Worm (Caenorhabditis elegans): ENCODE results near the gene F36H12.17.

DNA sequence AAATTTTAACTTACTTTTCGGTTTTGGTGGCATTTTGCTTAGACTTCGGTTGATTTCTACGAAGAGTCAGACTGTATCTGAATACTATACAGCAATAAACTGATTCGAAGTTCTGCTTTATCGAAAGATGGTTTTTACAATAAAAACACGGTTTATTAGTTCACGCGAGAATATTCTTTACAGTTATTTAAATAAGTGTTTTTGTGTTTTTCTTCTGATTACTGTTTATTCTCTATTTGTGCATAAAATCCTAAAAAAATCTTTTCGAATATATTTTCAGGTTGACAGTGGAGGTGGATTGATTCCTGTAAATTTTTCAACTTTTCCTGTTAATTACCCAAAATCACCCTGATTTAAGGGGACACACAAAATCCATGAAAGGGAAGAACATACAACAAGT, 28.4 kb upstream of the F36H12.17 start, which contains the start of gene ZK354.8:
- TF ChIP-seq ceh-28 (tag; optimal IDR thresholded peaks at IDR 0.05) (no peak), nhr-41 (GFP tag; IDR thresholded peaks at IDR 0.05) (no peak), Y75B8A.6 (GFP tag; IDR thresholded peaks at IDR 0.05) (no peak), ces-1 (GFP tag; optimal IDR thresholded peaks at IDR 0.05) (no peak), hlh-30 (tag; optimal IDR thresholded peaks at IDR 0.05; ENCODE audit: insufficient read depth) (no peak), lin-15B (tag; optimal IDR thresholded peaks at IDR 0.05) (no peak)

Data from whole organism, L4 larva.